Fruit fly (Drosophila melanogaster): Measurements from ENCODE around the gene CG4666.

The CG4666 gene

dm6 chrX:6067281-6068008, 10.1 kb downstream of the CG4666 start, which contains the start of gene CG5928 (continued):
- TF ChIP-seq Opbp (GFP tag; IDR thresholded peaks at IDR 0.05; ENCODE audit: partially characterized antibody), result no peak
- no peak for TF ChIP-seq CG9727 (GFP tag; optimal IDR thresholded peaks at IDR 0.05)
- no peak for TF ChIP-seq Usf (GFP tag; optimal IDR thresholded peaks at IDR 0.05)
- no peak for TF ChIP-seq slou (GFP tag; optimal IDR thresholded peaks at IDR 0.05)
- no peak for TF ChIP-seq CG16779 (GFP tag; IDR thresholded peaks at IDR 0.05)
- no peak for TF ChIP-seq B-H2 (GFP tag; optimal IDR thresholded peaks at IDR 0.05)
- TF ChIP-seq maf-S (GFP tag; optimal IDR thresholded peaks at IDR 0.05), result no peak
- TF ChIP-seq lmd (GFP tag; IDR thresholded peaks at IDR 0.05), result 0 out of 2 replicates have a peak, but pooled peaks have one; percentile 25
- TF ChIP-seq CG9609 (GFP tag; optimal IDR thresholded peaks at IDR 0.05), result no peak
- no peak for TF ChIP-seq CG17802 (tag; optimal IDR thresholded peaks at IDR 0.05)
- TF ChIP-seq dimm (GFP tag; IDR thresholded peaks at IDR 0.05), result no peak
- no peak for TF ChIP-seq D19B (GFP tag; optimal IDR thresholded peaks at IDR 0.05)
- TF ChIP-seq CG31388 (GFP tag; optimal IDR thresholded peaks at IDR 0.05), result no peak
- no peak for TF ChIP-seq Side (GFP tag; optimal IDR thresholded peaks at IDR 0.05)
- no peak for TF ChIP-seq CG43689 (GFP tag; IDR thresholded peaks at IDR 0.05)
- peak; percentile 25 for TF ChIP-seq CG3281 (GFP tag; optimal IDR thresholded peaks at IDR 0.05)
- TF ChIP-seq CG10147 (GFP tag; optimal IDR thresholded peaks at IDR 0.05), result peak; percentile 47
- no peak for TF ChIP-seq ewg (GFP tag; optimal IDR thresholded peaks at IDR 0.05)
- TF ChIP-seq gsb (GFP tag; IDR thresholded peaks at IDR 0.05), result no peak
- TF ChIP-seq wek (GFP tag; optimal IDR thresholded peaks at IDR 0.05), result no peak
- TF ChIP-seq CG10654 (GFP tag; optimal IDR thresholded peaks at IDR 0.05), result no peak
- no peak for TF ChIP-seq zf30C (GFP tag; optimal IDR thresholded peaks at IDR 0.05)
- no peak for TF ChIP-seq CkIIα-i1 (GFP tag; IDR thresholded peaks at IDR 0.05)
- no peak for TF ChIP-seq lola (GFP tag; optimal IDR thresholded peaks at IDR 0.05)
- no peak for TF ChIP-seq C15 (GFP tag; IDR thresholded peaks at IDR 0.05)
- no peak for TF ChIP-seq CG8359 (GFP tag; optimal IDR thresholded peaks at IDR 0.05; ENCODE audit: borderline replicate concordance)
- no peak for TF ChIP-seq Xrp1 (GFP tag; IDR thresholded peaks at IDR 0.05)
- TF ChIP-seq Fer2 (tag; optimal IDR thresholded peaks at IDR 0.05), result no peak
- no peak for TF ChIP-seq otp (GFP tag; IDR thresholded peaks at IDR 0.05)
- no peak for TF ChIP-seq CG12071 (GFP tag; optimal IDR thresholded peaks at IDR 0.05)
- TF ChIP-seq ERR (GFP tag; optimal IDR thresholded peaks at IDR 0.05), result no peak
- no peak for TF ChIP-seq mam (GFP tag; optimal IDR thresholded peaks at IDR 0.05)
- no peak for TF ChIP-seq jigr1 (GFP tag; IDR thresholded peaks at IDR 0.05)
- TF ChIP-seq CG14014 (GFP tag; IDR thresholded peaks at IDR 0.05), result no peak
- TF ChIP-seq ac (GFP tag; optimal IDR thresholded peaks at IDR 0.05), result no peak
- TF ChIP-seq CG18011 (GFP tag; optimal IDR thresholded peaks at IDR 0.05), result no peak
- no peak for TF ChIP-seq CG1603 (tag; optimal IDR thresholded peaks at IDR 0.05)
- no peak for TF ChIP-seq CG10431 (GFP tag; optimal IDR thresholded peaks at IDR 0.05)
- TF ChIP-seq vvl (GFP tag; IDR thresholded peaks at IDR 0.05), result no peak
- peak; percentile 95 for TF ChIP-seq CG11504 (tag; optimal IDR thresholded peaks at IDR 0.05)
- TF ChIP-seq CG2202 (tag; optimal IDR thresholded peaks at IDR 0.05), result no peak
- no peak for TF ChIP-seq gro (GFP tag; optimal IDR thresholded peaks at IDR 0.05)
- TF ChIP-seq CG7372 (GFP tag; IDR thresholded peaks at IDR 0.05), result no peak
- TF ChIP-seq CG15269 (tag; optimal IDR thresholded peaks at IDR 0.05), result peak; percentile 59
- no peak for TF ChIP-seq pros (GFP tag; optimal IDR thresholded peaks at IDR 0.05)
- TF ChIP-seq CG13123 (GFP tag; optimal IDR thresholded peaks at IDR 0.05), result no peak
- peak; percentile 25; the same call in 1 of the 3 replicates for TF ChIP-seq H15 (GFP tag; IDR thresholded peaks at IDR 0.05)
- no peak for TF ChIP-seq pfk (GFP tag; optimal IDR thresholded peaks at IDR 0.05)
- TF ChIP-seq CG10366 (GFP tag; IDR thresholded peaks at IDR 0.05), result peak; percentile 14; the same call in 1 of the 2 replicates
- no peak for TF ChIP-seq CG34422 (GFP tag; IDR thresholded peaks at IDR 0.05)
